Worm (Caenorhabditis elegans) whole organism, late embryonic: ENCODE results near the gene ugt-54.

Experiments used
- K02D7.2 ChIP-seq: sonication (generic microtip); optimal IDR thresholded peaks from 2 replicates; lab custom pipeline; 2017; ENCODE audit warnings: mild to moderate bottlenecking, missing genetic modification characterization, missing compliant biosample characterization
- T23F11.4 ChIP-seq: fragments of 200-800 bp; sonication (Bioruptor generic); optimal IDR thresholded peaks from 2 replicates; lab custom pipeline; 2018; ENCODE audit warnings: mild to moderate bottlenecking, missing genetic modification characterization, missing compliant biosample characterization
- ahr-1 ChIP-seq: sonication (generic microtip); optimal IDR thresholded peaks from 2 replicates; lab custom pipeline; 2016; ENCODE audit warnings: missing genetic modification characterization, missing compliant biosample characterization
- ama-1 ChIP-seq: fragments of 150-350 bp; optimal IDR thresholded peaks from 2 replicates; lab custom pipeline; 2014
- ceh-24 ChIP-seq: sonication (generic microtip); optimal IDR thresholded peaks from 2 replicates; lab custom pipeline; 2016; ENCODE audit warnings: mild to moderate bottlenecking, missing genetic modification characterization, missing compliant biosample characterization
- ceh-6 ChIP-seq: fragments of 200-800 bp; sonication (Bioruptor generic); optimal IDR thresholded peaks from 2 replicates; lab custom pipeline; 2018; ENCODE audit warnings: mild to moderate bottlenecking, missing genetic modification characterization, missing compliant biosample characterization
- dmd-4 ChIP-seq: sonication (generic microtip); optimal IDR thresholded peaks from 2 replicates; lab custom pipeline; 2016; ENCODE audit warnings: borderline replicate concordance, missing genetic modification characterization, missing compliant biosample characterization
- dve-1 ChIP-seq: sonication (generic microtip); optimal IDR thresholded peaks from 2 replicates; lab custom pipeline; 2017; ENCODE audit warnings: antibody characterized with exemption, mild to moderate bottlenecking, missing genetic modification characterization, missing compliant biosample characterization
- ets-4 ChIP-seq: sonication (generic microtip); optimal IDR thresholded peaks from 2 replicates; lab custom pipeline; 2016; ENCODE audit warnings: missing genetic modification characterization, missing compliant biosample characterization
- eyg-1 ChIP-seq: sonication (generic microtip); optimal IDR thresholded peaks from 2 replicates; lab custom pipeline; 2016; ENCODE audit warnings: missing genotype, missing genetic modification characterization, missing compliant biosample characterization
- nhr-11 ChIP-seq: fragments of 150-350 bp; optimal IDR thresholded peaks from 2 replicates; lab custom pipeline; 2014; ENCODE audit warnings: missing biosample characterization, missing genetic modification characterization
- pha-4 ChIP-seq: fragments of 150-350 bp; optimal IDR thresholded peaks from 2 replicates; lab custom pipeline; 2018; ENCODE audit warnings: missing biosample characterization, missing genetic modification reagents, missing genetic modification characterization
- rnt-1 ChIP-seq: sonication (generic microtip); optimal IDR thresholded peaks from 2 replicates; lab custom pipeline; 2016; ENCODE audit warnings: missing genetic modification characterization, missing compliant biosample characterization
- zip-5 ChIP-seq: sonication (generic microtip); optimal IDR thresholded peaks from 2 replicates; lab custom pipeline; 2016; ENCODE audit warnings: missing genetic modification characterization, missing compliant biosample characterization

- TF ChIP-seq ahr-1 (tag; lab: Kevin White, UChicago) (no peak), pha-4 (tag; lab: Kevin White, UChicago) (no peak), dmd-4 (no peak), rnt-1 (tag; lab: Kevin White, UChicago) (no peak), T23F11.4 (GFP tag; lab: Kevin White, UChicago) (no peak), ets-4 (tag; lab: Kevin White, UChicago) (no peak), nhr-11 (tag; lab: Kevin White, UChicago) (no peak), zip-5 (tag; lab: Kevin White, UChicago) (no peak), eyg-1 (no peak), ama-1 (lab: Kevin White, UChicago) (no peak), K02D7.2 (no peak), ceh-6 (GFP tag; lab: Kevin White, UChicago) (no peak), dve-1 (tag; lab: Kevin White, UChicago) (no peak), ceh-24 (tag; lab: Kevin White, UChicago) (no peak)
Observed at ce11 chrIV:10711729-10712128, 49.8 kb upstream of the ugt-54 start, which contains the start of gene glb-21.
